Fruit fly (Drosophila melanogaster) Kc167 (cell line): ENCODE data around the gene CG33490.

Source experiments
- Myc ChIP-seq: fragments of >200 bp; optimal IDR thresholded peaks from 2 replicates; lab custom pipeline; 2017; ENCODE audit warnings: missing external identifiers
- Sin3A ChIP-seq: fragments of >200 bp; optimal IDR thresholded peaks from 2 replicates; lab custom pipeline; 2018; ENCODE audit warnings: missing external identifiers
- h ChIP-seq: fragments of >200 bp; optimal IDR thresholded peaks from 3 replicates; lab custom pipeline; 2018; ENCODE audit warnings: missing external identifiers
- ttk ChIP-seq: sonication (Bioruptor generic); optimal IDR thresholded peaks from 2 replicates; lab custom pipeline; 2017; ENCODE audit warnings: missing external identifiers

DNA sequence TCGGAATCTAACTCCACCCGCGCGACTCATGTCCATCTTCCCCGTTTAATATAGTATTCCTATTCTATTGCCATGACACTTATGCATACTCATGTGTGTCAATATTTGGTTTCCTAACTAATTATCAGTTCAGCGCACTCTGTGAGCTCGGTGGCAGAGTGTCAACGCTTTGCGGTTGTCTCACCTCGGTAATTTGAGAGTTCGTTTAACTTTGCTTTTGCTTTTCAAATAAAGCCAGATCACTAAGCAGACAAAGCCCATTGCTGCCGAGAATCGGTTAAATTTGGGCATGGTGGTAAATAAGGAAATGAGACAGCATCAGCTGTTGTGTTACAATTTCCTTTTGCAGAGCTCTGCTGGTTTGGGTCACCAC, 34.1 kb downstream of the CG33490 start:
- TF ChIP-seq ttk (lab: Kevin White, UChicago) (no peak), h (lab: Kevin White, UChicago) (no peak), Sin3A (no peak), Myc (lab: Kevin White, UChicago) (no peak)
